Worm (Caenorhabditis elegans) whole organism, L3 larva: ENCODE results near the gene dmsr-4.

Experiments
- R02D3.7 ChIP-seq: fragments of 150-350 bp; optimal IDR thresholded peaks from 2 replicates; lab custom pipeline; 2014; ENCODE audit warnings: missing biosample characterization, missing genetic modification characterization
- aly-2 ChIP-seq: fragments of 150-350 bp; optimal IDR thresholded peaks from 2 replicates; lab custom pipeline; 2014; ENCODE audit warnings: missing biosample characterization, missing genetic modification characterization
- ama-1 ChIP-seq: fragments of 150-350 bp; optimal IDR thresholded peaks from 2 replicates; lab custom pipeline; 2018
- ceh-16 ChIP-seq: sonication (generic microtip); optimal IDR thresholded peaks from 2 replicates; lab custom pipeline; 2017; ENCODE audit warnings: missing biosample characterization, missing genetic modification characterization
- ceh-82 ChIP-seq: fragments of 150-350 bp; optimal IDR thresholded peaks from 2 replicates; lab custom pipeline; 2014; ENCODE audit warnings: missing biosample characterization, missing genetic modification characterization
- daf-12 ChIP-seq: fragments of 150-350 bp; optimal IDR thresholded peaks from 2 replicates; lab custom pipeline; 2014; ENCODE audit warnings: missing biosample characterization, missing genetic modification reagents, missing genetic modification characterization
- egl-27 ChIP-seq: sonication (generic microtip); optimal IDR thresholded peaks from 4 replicates; lab custom pipeline; 2017; ENCODE audit warnings: missing biosample characterization, missing genetic modification reagents, missing genetic modification characterization
- egl-5 ChIP-seq: fragments of 150-350 bp; optimal IDR thresholded peaks from 2 replicates; lab custom pipeline; 2017; ENCODE audit warnings: missing biosample characterization, missing genetic modification reagents, missing genetic modification characterization, inconsistent platforms
- eor-1 ChIP-seq, 2 experiments: fragments of 150-350 bp; optimal IDR thresholded peaks; 2 replicates each; lab custom pipeline; 2014 to 2018; ENCODE audit warnings: missing biosample characterization in 2 of 2, missing genetic modification characterization in 2 of 2
- fkh-2 ChIP-seq: fragments of 150-350 bp; optimal IDR thresholded peaks from 2 replicates; lab custom pipeline; 2014; ENCODE audit warnings: missing biosample characterization, missing genetic modification reagents, missing genetic modification characterization
- fos-1 ChIP-seq: fragments of 150-350 bp; optimal IDR thresholded peaks from 2 replicates; lab custom pipeline; 2014; ENCODE audit warnings: missing biosample characterization, missing genetic modification characterization
- jun-1 ChIP-seq: fragments of 150-350 bp; optimal IDR thresholded peaks from 2 replicates; lab custom pipeline; 2014; ENCODE audit warnings: missing biosample characterization, missing genetic modification reagents, missing genetic modification characterization
- lin-15B ChIP-seq: fragments of 150-350 bp; optimal IDR thresholded peaks from 2 replicates; lab custom pipeline; 2014; ENCODE audit warnings: missing biosample characterization, missing genetic modification characterization
- lin-39 ChIP-seq: fragments of 150-350 bp; optimal IDR thresholded peaks from 2 replicates; lab custom pipeline; 2018; ENCODE audit warnings: missing biosample characterization, missing genetic modification reagents, missing genetic modification characterization
- lsy-12 ChIP-seq: sonication (generic microtip); optimal IDR thresholded peaks from 2 replicates; lab custom pipeline; 2016; ENCODE audit warnings: mild to moderate bottlenecking, missing genetic modification characterization, missing compliant biosample characterization
- mdl-1 ChIP-seq: fragments of 150-350 bp; optimal IDR thresholded peaks from 2 replicates; lab custom pipeline; 2014; ENCODE audit warnings: missing biosample characterization, missing genetic modification characterization
- mml-1 ChIP-seq: fragments of 150-350 bp; sonication (generic microtip); optimal IDR thresholded peaks from 3 replicates; lab custom pipeline; 2014; ENCODE audit warnings: missing biosample characterization, missing genetic modification characterization
- nfya-1 ChIP-seq: sonication (generic microtip); optimal IDR thresholded peaks from 2 replicates; lab custom pipeline; 2017; ENCODE audit warnings: missing genetic modification characterization, mild to moderate bottlenecking, missing compliant biosample characterization, antibody characterized with exemption, moderate library complexity; ENCODE audit not compliant: insufficient read depth
- nhr-11 ChIP-seq: fragments of 150-350 bp; optimal IDR thresholded peaks from 2 replicates; lab custom pipeline; 2014; ENCODE audit warnings: missing biosample characterization, missing genetic modification characterization
- nhr-23 ChIP-seq: fragments of 150-350 bp; optimal IDR thresholded peaks from 2 replicates; lab custom pipeline; 2014; ENCODE audit warnings: missing biosample characterization, missing genetic modification reagents, missing genetic modification characterization
- nhr-25 ChIP-seq: sonication (generic microtip); optimal IDR thresholded peaks from 2 replicates; lab custom pipeline; 2017; ENCODE audit warnings: missing biosample characterization, missing genetic modification characterization
- nhr-28 ChIP-seq: fragments of 150-350 bp; optimal IDR thresholded peaks from 2 replicates; lab custom pipeline; 2014; ENCODE audit warnings: missing biosample characterization, missing genetic modification characterization
- nhr-67 ChIP-seq: fragments of 150-350 bp; optimal IDR thresholded peaks from 2 replicates; lab custom pipeline; 2014; ENCODE audit warnings: missing biosample characterization, missing genetic modification characterization
- nhr-76 ChIP-seq: fragments of 150-350 bp; sonication (generic microtip); optimal IDR thresholded peaks from 5 replicates; lab custom pipeline; 2014; ENCODE audit warnings: missing biosample characterization, missing genetic modification characterization
- nhr-77 ChIP-seq: fragments of 150-350 bp; optimal IDR thresholded peaks from 2 replicates; lab custom pipeline; 2014; ENCODE audit warnings: missing biosample characterization, missing genetic modification characterization
- pha-4 ChIP-seq: fragments of 150-350 bp; optimal IDR thresholded peaks from 2 replicates; lab custom pipeline; 2014; ENCODE audit warnings: missing biosample characterization, missing genetic modification reagents, missing genetic modification characterization
- pqm-1 ChIP-seq: fragments of 150-350 bp; optimal IDR thresholded peaks from 2 replicates; lab custom pipeline; 2017; ENCODE audit warnings: missing biosample characterization, missing genetic modification characterization, inconsistent platforms
- sea-2 ChIP-seq: fragments of 150-350 bp; sonication (generic microtip); optimal IDR thresholded peaks from 4 replicates; lab custom pipeline; 2014; ENCODE audit warnings: missing biosample characterization, missing genetic modification reagents, missing genetic modification characterization
- skn-1 ChIP-seq: fragments of 150-350 bp; optimal IDR thresholded peaks from 2 replicates; lab custom pipeline; 2014; ENCODE audit warnings: missing biosample characterization, missing genetic modification characterization
- snpc-4 ChIP-seq: fragments of 150-350 bp; optimal IDR thresholded peaks from 2 replicates; lab custom pipeline; 2014; ENCODE audit warnings: missing biosample characterization, missing genetic modification characterization
- unc-39 ChIP-seq: sonication (generic microtip); optimal IDR thresholded peaks from 4 replicates; lab custom pipeline; 2017; ENCODE audit warnings: missing biosample characterization, missing genetic modification characterization
- unc-62 ChIP-seq: fragments of 150-350 bp; sonication (generic microtip); optimal IDR thresholded peaks from 4 replicates; lab custom pipeline; 2014; ENCODE audit warnings: missing biosample characterization, missing genetic modification reagents, missing genetic modification characterization
- zag-1 ChIP-seq: fragments of 150-350 bp; optimal IDR thresholded peaks from 2 replicates; lab custom pipeline; 2014; ENCODE audit warnings: missing biosample characterization, missing genetic modification characterization
- ztf-11 ChIP-seq: fragments of 150-350 bp; optimal IDR thresholded peaks from 2 replicates; lab custom pipeline; 2014; ENCODE audit warnings: missing biosample characterization, missing genetic modification characterization
- ztf-4 ChIP-seq: fragments of 150-350 bp; optimal IDR thresholded peaks from 2 replicates; lab custom pipeline; 2014; ENCODE audit warnings: missing biosample characterization, missing genetic modification characterization

Gene dmsr-4

DNA sequence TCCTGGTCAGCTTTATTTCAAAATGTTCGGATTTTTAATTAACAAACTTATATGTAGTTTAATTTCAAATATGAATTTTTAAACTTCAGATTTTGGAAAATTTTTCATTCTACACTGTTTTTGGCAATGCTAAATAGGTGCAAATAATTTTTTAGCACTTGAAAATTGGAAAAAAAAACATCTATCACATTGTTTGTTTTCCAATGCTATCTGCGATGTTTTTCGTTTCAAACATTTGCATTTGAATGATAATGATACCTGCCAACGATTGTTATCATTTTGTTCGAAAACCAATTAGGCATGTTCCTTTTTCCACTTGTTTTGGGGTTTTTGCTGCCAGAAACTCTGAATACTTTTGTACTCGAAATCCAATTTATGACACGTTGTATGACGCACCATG is 18.1 kb upstream of the dmsr-4 start, which contains the start of gene C03H5.4:
TSS of gene C03H5.4 (plus strand) at position 301 of the 400 bp plus-strand sequence.
- TF ChIP-seq daf-12 (tag; lab: Kevin White, UChicago) = no peak
- TF ChIP-seq jun-1 = no peak
- no peak for TF ChIP-seq mml-1 (tag; lab: Kevin White, UChicago)
- no peak for TF ChIP-seq sea-2 (GFP tag; lab: Kevin White, UChicago)
- TF ChIP-seq ztf-11 (tag; lab: Kevin White, UChicago) = no peak
- TF ChIP-seq aly-2 (tag; lab: Kevin White, UChicago) = no peak
- no peak for TF ChIP-seq zag-1 (tag; lab: Kevin White, UChicago)
- no peak for TF ChIP-seq eor-1 (tag; optimal IDR thresholded peaks at IDR 0.05; lab: Kevin White, UChicago)
- TF ChIP-seq egl-5 (tag; lab: Kevin White, UChicago) = no peak
- TF ChIP-seq ama-1 (lab: Kevin White, UChicago) = no peak
- TF ChIP-seq nhr-25 (tag; lab: Kevin White, UChicago) = no peak
- no peak for TF ChIP-seq fos-1
- no peak for TF ChIP-seq lin-15B (tag; lab: Kevin White, UChicago)
- no peak for TF ChIP-seq nhr-67
- TF ChIP-seq skn-1 (tag; lab: Kevin White, UChicago) = no peak
- TF ChIP-seq ztf-4 (tag; lab: Kevin White, UChicago) = no peak
- no peak for TF ChIP-seq nhr-23

ce11 chrII:372235-372634 is 15.4 kb upstream of the dmsr-4 start:
- TF ChIP-seq fkh-2 (tag; lab: Kevin White, UChicago) (no peak), nfya-1 (peak; percentile 44)

DNA sequence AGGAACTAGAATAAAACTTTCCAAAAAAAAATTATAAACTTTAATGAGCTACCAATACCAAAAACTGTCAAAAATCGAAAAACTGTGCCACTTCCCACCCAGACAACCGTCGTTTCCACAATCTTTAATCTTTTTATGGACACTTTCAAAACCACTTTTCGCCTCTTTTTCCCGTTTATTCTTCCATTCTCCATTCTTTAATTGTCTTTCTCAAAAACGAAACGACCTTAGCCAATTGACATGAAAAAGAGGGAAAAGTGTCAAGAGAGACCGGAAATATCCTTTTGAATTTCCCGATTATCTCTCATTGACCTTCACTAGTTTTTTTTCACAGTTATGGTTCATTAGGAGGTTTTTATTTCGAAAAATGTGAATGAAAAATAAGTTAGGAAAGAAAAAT is 14.7 kb upstream of the dmsr-4 start:
- TF ChIP-seq nhr-76 (tag; lab: Kevin White, UChicago) (no peak), nhr-23 (peak; percentile 8), nhr-25 (tag; lab: Kevin White, UChicago) (peak; percentile 17)

DNA sequence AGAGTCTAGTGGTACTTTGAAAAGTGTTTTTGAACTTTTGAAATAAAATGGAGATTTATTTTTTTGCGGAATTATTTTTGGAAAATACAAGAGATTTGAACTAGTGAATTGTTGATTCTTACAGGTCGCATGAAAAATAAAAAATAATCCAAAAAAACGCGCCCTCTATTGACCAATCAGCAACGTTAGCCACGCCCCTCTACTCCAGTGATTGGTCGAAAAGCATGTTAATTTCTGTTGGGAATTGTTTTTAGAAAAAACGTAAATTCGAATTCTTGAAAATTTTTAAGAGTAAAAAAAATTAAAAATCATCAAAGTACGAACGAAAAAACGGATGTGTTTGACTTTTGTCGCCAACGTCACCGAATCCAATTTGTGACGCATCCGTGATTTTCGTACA is 13.5 kb upstream of the dmsr-4 start:
- TF ChIP-seq mml-1 (tag; lab: Kevin White, UChicago) (no peak), ceh-16 (tag; lab: Kevin White, UChicago) (no peak), nhr-23 (no peak), nfya-1 (peak; percentile 62)
- TF ChIP-seq, all 47 proteins: peak for 1

DNA sequence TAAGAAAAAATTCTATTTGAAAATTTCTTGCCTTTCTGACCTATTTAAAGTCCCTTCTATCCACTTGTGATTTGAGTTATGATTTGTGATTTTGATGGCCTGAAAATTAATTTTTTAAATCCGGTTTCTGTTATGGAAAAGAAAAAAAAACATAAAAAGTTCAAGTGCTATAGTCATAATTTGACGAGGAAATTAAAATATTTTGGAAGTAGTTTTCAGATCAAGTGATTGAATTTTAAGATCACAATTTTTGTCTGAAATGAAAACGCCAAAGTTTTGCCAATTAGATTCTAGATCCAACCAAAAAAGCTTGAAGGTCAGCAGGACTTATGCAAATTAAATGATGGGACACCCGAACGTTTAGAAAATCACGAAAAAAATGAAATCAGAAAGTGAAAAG is 10.6 kb upstream of the dmsr-4 start, which contains the start of gene ptr-3:
TSS of gene ptr-3 (minus strand) at position 101 of the 400 bp plus-strand sequence.
- TF ChIP-seq pha-4 = no peak
- no peak for TF ChIP-seq fkh-2 (tag; lab: Kevin White, UChicago)
- TF ChIP-seq eor-1 (tag; optimal IDR thresholded peaks at IDR 0.05; lab: Kevin White, UChicago) = no peak
- no peak for TF ChIP-seq lsy-12 (tag; lab: Kevin White, UChicago)
- TF ChIP-seq nfya-1 = no peak
- no peak for TF ChIP-seq nhr-67
- TF ChIP-seq lin-39 (tag; lab: Kevin White, UChicago) = no peak
- no peak for TF ChIP-seq ceh-82 (tag; lab: Kevin White, UChicago)
- no peak for TF ChIP-seq pqm-1 (tag; lab: Kevin White, UChicago)

ce11 chrII:354494-354893 is 2.4 kb downstream of the dmsr-4 start:
- TF ChIP-seq nhr-28 (tag; lab: Kevin White, UChicago) (no peak), nhr-77 (tag; lab: Kevin White, UChicago) (no peak), fkh-2 (tag; lab: Kevin White, UChicago) (no peak), unc-62 (GFP tag; lab: Kevin White, UChicago) (no peak), nhr-11 (tag; lab: Kevin White, UChicago) (no peak), pqm-1 (tag; lab: Kevin White, UChicago) (no peak), mdl-1 (tag; lab: Kevin White, UChicago) (no peak), eor-1 (tag; optimal IDR thresholded peaks at IDR 0.05; lab: Kevin White, UChicago) (no peak), unc-39 (tag; lab: Kevin White, UChicago) (no peak), snpc-4 (no peak), egl-27 (tag; lab: Kevin White, UChicago) (no peak), R02D3.7 (no peak)
